Worm (Caenorhabditis elegans): Measurements from ENCODE around the gene oac-32.
A peak's percentile ranks its signal among the peaks of the same experiment; 100 is the strongest.

oac-32 gene

ce11 chrV:1575493-1576084, 30.0 kb upstream of the oac-32 start:
- TF ChIP-seq nhr-232 (tag; optimal IDR thresholded peaks at IDR 0.05) (no peak), T23F11.4 (GFP tag; optimal IDR thresholded peaks at IDR 0.05) (no peak), lin-11 (tag; optimal IDR thresholded peaks at IDR 0.05) (no peak), madf-2 (tag; optimal IDR thresholded peaks at IDR 0.05) (no peak), ceh-48 (tag; optimal IDR thresholded peaks at IDR 0.05) (no peak), ztf-16 (tag; optimal IDR thresholded peaks at IDR 0.05) (no peak), gmeb-2 (tag; optimal IDR thresholded peaks at IDR 0.05) (no peak), F13H6.1 (tag; optimal IDR thresholded peaks at IDR 0.05) (no peak), nfya-1 (tag; optimal IDR thresholded peaks at IDR 0.05) (peak; percentile 21), eyg-1 (tag; optimal IDR thresholded peaks at IDR 0.05) (no peak), ceh-31 (tag; optimal IDR thresholded peaks at IDR 0.05) (peak; percentile 6), nhr-11 (tag; optimal IDR thresholded peaks at IDR 0.05) (no peak), hlh-6 (tag; optimal IDR thresholded peaks at IDR 0.05) (no peak), unc-55 (GFP tag; optimal IDR thresholded peaks at IDR 0.05) (peak; percentile 92), ceh-9 (tag; optimal IDR thresholded peaks at IDR 0.05) (no peak), ceh-34 (tag; optimal IDR thresholded peaks at IDR 0.05) (no peak), dve-1 (tag; optimal IDR thresholded peaks at IDR 0.05) (no peak), ttx-3 (tag; optimal IDR thresholded peaks at IDR 0.05) (no peak), tbx-7 (tag; optimal IDR thresholded peaks at IDR 0.05) (no peak), npax-4 (tag; optimal IDR thresholded peaks at IDR 0.05) (no peak), pqm-1 (tag; optimal IDR thresholded peaks at IDR 0.05) (no peak), pros-1 (tag; optimal IDR thresholded peaks at IDR 0.05) (no peak), sox-4 (tag; optimal IDR thresholded peaks at IDR 0.05) (no peak), unc-3 (GFP tag; conservative IDR thresholded peaks at IDR 0.05) (no peak), unc-3 (tag; optimal IDR thresholded peaks at IDR 0.05) (no peak), Y22D7AL.16 (tag; optimal IDR thresholded peaks at IDR 0.05) (no peak), sdc-2 (tag; optimal IDR thresholded peaks at IDR 0.05) (no peak), hlh-30 (tag; optimal IDR thresholded peaks at IDR 0.05; ENCODE audit: insufficient read depth) (peak; percentile 14), syd-9 (tag; optimal IDR thresholded peaks at IDR 0.05) (no peak), dmd-4 (tag; optimal IDR thresholded peaks at IDR 0.05; ENCODE audit: borderline replicate concordance) (peak; percentile 27), fax-1 (tag; optimal IDR thresholded peaks at IDR 0.05) (no peak), unc-86 (tag; optimal IDR thresholded peaks at IDR 0.05) (no peak), rnt-1 (tag; optimal IDR thresholded peaks at IDR 0.05) (peak; percentile 16), ref-2 (tag; optimal IDR thresholded peaks at IDR 0.05) (peak; percentile 21), hlh-15 (tag; optimal IDR thresholded peaks at IDR 0.05) (no peak)

- TF ChIP-seq hlh-13 (GFP tag; optimal IDR thresholded peaks at IDR 0.05) (no peak), hlh-8 (tag; optimal IDR thresholded peaks at IDR 0.05) (no peak), mec-3 (tag; optimal IDR thresholded peaks at IDR 0.05; ENCODE audit: borderline replicate concordance) (no peak), unc-55 (GFP tag; optimal IDR thresholded peaks at IDR 0.05) (no peak), K09A11.1 (tag; optimal IDR thresholded peaks at IDR 0.05; ENCODE audit: insufficient read depth) (no peak), nfya-1 (tag; optimal IDR thresholded peaks at IDR 0.05) (no peak), lim-6 (tag; optimal IDR thresholded peaks at IDR 0.05) (no peak), sdc-2 (tag; optimal IDR thresholded peaks at IDR 0.05) (no peak), F13H6.1 (tag; optimal IDR thresholded peaks at IDR 0.05) (no peak), ceh-31 (tag; optimal IDR thresholded peaks at IDR 0.05) (no peak), ceh-9 (tag; optimal IDR thresholded peaks at IDR 0.05) (no peak), ceh-34 (tag; optimal IDR thresholded peaks at IDR 0.05) (no peak), ceh-22 (tag; optimal IDR thresholded peaks at IDR 0.05) (no peak), C08G9.2 (tag; optimal IDR thresholded peaks at IDR 0.05) (no peak), unc-86 (tag; optimal IDR thresholded peaks at IDR 0.05) (no peak), elt-2 (tag; optimal IDR thresholded peaks at IDR 0.05) (no peak), tbx-7 (tag; optimal IDR thresholded peaks at IDR 0.05) (no peak), unc-42 (tag; optimal IDR thresholded peaks at IDR 0.05) (no peak), tbx-2 (tag; optimal IDR thresholded peaks at IDR 0.05) (no peak), ttx-3 (tag; optimal IDR thresholded peaks at IDR 0.05) (no peak)
Observed at ce11 chrV:1574599-1574998, 29.0 kb upstream of the oac-32 start.

All from whole organism, late embryonic.